Worm (Caenorhabditis elegans): Measurements from ENCODE around the gene aldo-2.

ce11 chrIII:5842920-5843319 is 33.5 kb downstream of the aldo-2 start:
- no peak for TF ChIP-seq him-1 (tag; optimal IDR thresholded peaks at IDR 0.05)
- no peak for TF ChIP-seq W03F9.2 (tag; optimal IDR thresholded peaks at IDR 0.05)
- TF ChIP-seq dao-5 (tag; optimal IDR thresholded peaks at IDR 0.05), result no peak

Data from whole organism, L4/young adult.